Worm (Caenorhabditis elegans): Measurements from ENCODE around the gene gdi-1.

Gene gdi-1

ce11 chrIV:14764719-14765173 lies 27.9 kb downstream of the gdi-1 start (continued):
- TF ChIP-seq ceh-58 (GFP tag; IDR thresholded peaks at IDR 0.05) (no peak), tlf-1 (GFP tag; optimal IDR thresholded peaks at IDR 0.05) (peak; percentile 13), snpc-1.1 (tag; optimal IDR thresholded peaks at IDR 0.05; ENCODE audit: insufficient read depth) (peak; percentile 96), repo-1 (tag; optimal IDR thresholded peaks at IDR 0.05) (peak; percentile 1), let-526 (GFP tag; IDR thresholded peaks at IDR 0.05) (no peak), madf-3 (GFP tag; IDR thresholded peaks at IDR 0.05) (0 out of 2 replicates have a peak, but pooled peaks have one; percentile 45), sdz-38 (tag; optimal IDR thresholded peaks at IDR 0.05) (no peak), efl-1 (GFP tag; optimal IDR thresholded peaks at IDR 0.05) (peak; percentile 25), ets-4 (GFP tag; optimal IDR thresholded peaks at IDR 0.05) (no peak), attf-6 (GFP tag; IDR thresholded peaks at IDR 0.05) (peak; percentile 100), die-1 (tag; optimal IDR thresholded peaks at IDR 0.05) (peak; percentile 47), Y95B8A.8 (GFP tag; IDR thresholded peaks at IDR 0.05) (0 out of 2 replicates have a peak, but pooled peaks have one; percentile 47), madf-10 (tag; optimal IDR thresholded peaks at IDR 0.05) (no peak), unc-130 (GFP tag; optimal IDR thresholded peaks at IDR 0.05) (peak; percentile 27), hlh-12 (tag; optimal IDR thresholded peaks at IDR 0.05) (no peak), ekl-4 (GFP tag; IDR thresholded peaks at IDR 0.05) (peak; percentile 71), lag-1 (GFP tag; IDR thresholded peaks at IDR 0.05) (no peak), fkh-3 (tag; optimal IDR thresholded peaks at IDR 0.05) (no peak), ztf-28 (GFP tag; IDR thresholded peaks at IDR 0.05) (peak; percentile 72; the same call in 1 of the 2 replicates), ama-1 (optimal IDR thresholded peaks at IDR 0.05) (no peak), ama-1 (GFP tag; optimal IDR thresholded peaks at IDR 0.05) (peak in 1 of 2 experiments; percentile 41), nfyb-1 (GFP tag; IDR thresholded peaks at IDR 0.05) (peak; percentile 68; the same call in 1 of the 2 replicates), xnd-1 (tag; optimal IDR thresholded peaks at IDR 0.05) (peak; percentile 98), Y67H2A.10 (GFP tag; conservative IDR thresholded peaks at IDR 0.05) (0 out of 2 replicates have a peak, but pooled peaks have one; percentile 32), dpl-1 (GFP tag; optimal IDR thresholded peaks at IDR 0.05) (no peak), ccch-3 (GFP tag; optimal IDR thresholded peaks at IDR 0.05) (no peak), attf-5 (GFP tag; optimal IDR thresholded peaks at IDR 0.05) (no peak), Y53G8AR.9 (GFP tag; conservative IDR thresholded peaks at IDR 0.05) (peak; percentile 71), cebp-2 (GFP tag; IDR thresholded peaks at IDR 0.05) (no peak), ceh-40 (GFP tag; IDR thresholded peaks at IDR 0.05) (0 out of 2 replicates have a peak, but pooled peaks have one; percentile 31), rec-8 (tag; optimal IDR thresholded peaks at IDR 0.05) (no peak), lir-1 (GFP tag; conservative IDR thresholded peaks at IDR 0.05) (peak; percentile 71)

- TF ChIP-seq C06A6.2 (GFP tag; conservative IDR thresholded peaks at IDR 0.05), result no peak; the same call in 1 of the 2 replicates
- no peak for TF ChIP-seq unc-62 (GFP tag; optimal IDR thresholded peaks at IDR 0.05)
- TF ChIP-seq cebp-2 (GFP tag; IDR thresholded peaks at IDR 0.05), result no peak
- TF ChIP-seq nhr-80 (tag; optimal IDR thresholded peaks at IDR 0.05), result no peak
- no peak for TF ChIP-seq sptf-2 (GFP tag; optimal IDR thresholded peaks at IDR 0.05)
- peak; percentile 70 for TF ChIP-seq ama-1 (optimal IDR thresholded peaks at IDR 0.05)
- TF ChIP-seq ama-1 (GFP tag; optimal IDR thresholded peaks at IDR 0.05), result no peak
- no peak for TF ChIP-seq cebp-1 (GFP tag; IDR thresholded peaks at IDR 0.05)
- TF ChIP-seq cebp-1 (tag; optimal IDR thresholded peaks at IDR 0.05), result peak; percentile 28
- no peak for TF ChIP-seq zfh-2 (GFP tag; conservative IDR thresholded peaks at IDR 0.05)
- TF ChIP-seq Y53G8AR.9 (GFP tag; conservative IDR thresholded peaks at IDR 0.05), result peak; percentile 30; the same call in 1 of the 2 replicates
- no peak for TF ChIP-seq ztf-28 (GFP tag; IDR thresholded peaks at IDR 0.05)
These were observed 28.6 kb downstream of the gdi-1 start for ce11 chrIV:14763938-14764718.

Data from whole organism, young adult.